Worm (Caenorhabditis elegans): ENCODE results near the gene lim-4.

DNA sequence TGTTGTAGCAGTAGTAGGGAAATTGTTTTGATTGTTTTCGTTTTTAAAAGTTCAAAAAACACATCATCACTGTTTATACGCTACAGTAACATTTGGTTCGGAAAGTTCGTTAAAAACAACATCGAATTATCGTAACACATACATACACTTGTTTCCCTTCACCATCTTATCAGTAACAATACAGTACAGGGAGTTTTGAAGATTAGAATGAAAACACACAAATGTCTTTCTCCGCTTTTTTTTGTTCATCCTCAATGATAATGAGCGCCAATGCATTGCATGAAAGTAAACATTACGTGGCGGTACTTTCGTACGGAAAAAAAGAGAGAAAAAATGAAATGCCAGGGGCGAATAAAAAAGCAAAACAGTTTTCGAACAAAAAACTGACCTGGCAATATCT lies 43.7 kb downstream of the lim-4 start:
- TF ChIP-seq tra-4 (tag; optimal IDR thresholded peaks at IDR 0.05) (no peak), ceh-36 (tag; optimal IDR thresholded peaks at IDR 0.05) (no peak), scrt-1 (GFP tag; IDR thresholded peaks at IDR 0.05) (no peak), ama-1 (optimal IDR thresholded peaks at IDR 0.05) (no peak), ceh-13 (GFP tag; optimal IDR thresholded peaks at IDR 0.05) (no peak), B0310.2 (tag; optimal IDR thresholded peaks at IDR 0.05) (no peak), tbx-11 (GFP tag; IDR thresholded peaks at IDR 0.05) (no peak), sea-1 (GFP tag; conservative IDR thresholded peaks at IDR 0.05) (no peak), ets-7 (tag; optimal IDR thresholded peaks at IDR 0.05) (no peak), F13C5.2 (tag; optimal IDR thresholded peaks at IDR 0.05) (no peak), aly-1 (tag; optimal IDR thresholded peaks at IDR 0.05) (no peak)
